Worm (Caenorhabditis elegans): Measurements from ENCODE around the gene shn-1.
A peak's percentile ranks its signal among the peaks of the same experiment; 100 is the strongest.

shn-1 gene

ce11 chrII:11335670-11336069 is 55.1 kb downstream of the shn-1 start:
- no peak for TF ChIP-seq swsn-7 (tag; optimal IDR thresholded peaks at IDR 0.05)
- TF ChIP-seq aly-2 (tag; optimal IDR thresholded peaks at IDR 0.05): no peak
- TF ChIP-seq tlp-1 (tag; optimal IDR thresholded peaks at IDR 0.05): no peak
- no peak for TF ChIP-seq elt-2 (tag; optimal IDR thresholded peaks at IDR 0.05)
- peak; percentile 19 for TF ChIP-seq ces-1 (GFP tag; optimal IDR thresholded peaks at IDR 0.05)
- no peak for TF ChIP-seq nhr-11 (tag; optimal IDR thresholded peaks at IDR 0.05)
- peak in 1 of 2 experiments; percentile 22 for TF ChIP-seq lsy-2 (tag; optimal IDR thresholded peaks at IDR 0.05)
- no peak for TF ChIP-seq zip-4 (GFP tag; optimal IDR thresholded peaks at IDR 0.05)
- TF ChIP-seq lin-39 (tag; optimal IDR thresholded peaks at IDR 0.05): no peak
- no peak for TF ChIP-seq alr-1 (tag; optimal IDR thresholded peaks at IDR 0.05; ENCODE audit: borderline replicate concordance)
- TF ChIP-seq nhr-84 (tag; optimal IDR thresholded peaks at IDR 0.05): no peak
- TF ChIP-seq fkh-8 (tag; optimal IDR thresholded peaks at IDR 0.05): no peak
- TF ChIP-seq nhr-47 (tag; optimal IDR thresholded peaks at IDR 0.05): peak; percentile 12
- no peak for TF ChIP-seq sptf-1 (tag; optimal IDR thresholded peaks at IDR 0.05)
- TF ChIP-seq lin-35 (GFP tag; optimal IDR thresholded peaks at IDR 0.05): no peak
- no peak for TF ChIP-seq unc-98 (GFP tag; IDR thresholded peaks at IDR 0.05)
- no peak for TF ChIP-seq xbp-1 (tag; optimal IDR thresholded peaks at IDR 0.05)
- TF ChIP-seq fkh-4 (tag; optimal IDR thresholded peaks at IDR 0.05; ENCODE audit: borderline replicate concordance): no peak
- TF ChIP-seq vab-15 (tag; optimal IDR thresholded peaks at IDR 0.05): no peak
- no peak for TF ChIP-seq tbx-2 (tag; optimal IDR thresholded peaks at IDR 0.05)
- no peak for TF ChIP-seq nhr-19 (GFP tag; conservative IDR thresholded peaks at IDR 0.05)
- TF ChIP-seq lin-14 (GFP tag; optimal IDR thresholded peaks at IDR 0.05): peak; percentile 75
- TF ChIP-seq zag-1 (tag; optimal IDR thresholded peaks at IDR 0.05): no peak
- peak; percentile 39 for TF ChIP-seq fkh-10 (GFP tag; optimal IDR thresholded peaks at IDR 0.05)
- no peak for TF ChIP-seq ceh-8 (GFP tag; optimal IDR thresholded peaks at IDR 0.05)
- TF ChIP-seq unc-130 (tag; optimal IDR thresholded peaks at IDR 0.05): no peak
- no peak for TF ChIP-seq F16B12.6 (tag; optimal IDR thresholded peaks at IDR 0.05)
- TF ChIP-seq nhr-20 (tag; optimal IDR thresholded peaks at IDR 0.05): no peak
- TF ChIP-seq C04F5.9 (tag; optimal IDR thresholded peaks at IDR 0.05): no peak
- TF ChIP-seq elt-3 (tag; optimal IDR thresholded peaks at IDR 0.05): no peak
- no peak for TF ChIP-seq C16A3.4 (tag; optimal IDR thresholded peaks at IDR 0.05)
- no peak for TF ChIP-seq nhr-76 (tag; optimal IDR thresholded peaks at IDR 0.05)
- peak in 1 of 3 experiments; percentile 9 for TF ChIP-seq ceh-82 (tag; optimal IDR thresholded peaks at IDR 0.05)
- peak; percentile 19 for TF ChIP-seq unc-86 (tag; optimal IDR thresholded peaks at IDR 0.05)
- TF ChIP-seq sup-37 (GFP tag; optimal IDR thresholded peaks at IDR 0.05): no peak
- TF ChIP-seq aha-1 (tag; optimal IDR thresholded peaks at IDR 0.05): no peak
- no peak for TF ChIP-seq snu-23 (GFP tag; optimal IDR thresholded peaks at IDR 0.05)
